Worm (Caenorhabditis elegans) whole organism, L4/young adult: ENCODE measurements around the gene ZK686.6.

Experiments used
- W03F9.2 ChIP-seq: fragments of 150-350 bp; optimal IDR thresholded peaks from 2 replicates; lab custom pipeline; 2014; ENCODE audit warnings: missing biosample characterization, missing genetic modification characterization
- dao-5 ChIP-seq: sonication (generic microtip); optimal IDR thresholded peaks from 2 replicates; lab custom pipeline; 2016; ENCODE audit warnings: missing genotype, missing genetic modification characterization, moderate library complexity, missing compliant biosample characterization
- him-1 ChIP-seq: sonication (generic microtip); optimal IDR thresholded peaks from 2 replicates; lab custom pipeline; 2016; ENCODE audit warnings: missing genotype, missing genetic modification reagents, missing genetic modification characterization, missing compliant biosample characterization

DNA sequence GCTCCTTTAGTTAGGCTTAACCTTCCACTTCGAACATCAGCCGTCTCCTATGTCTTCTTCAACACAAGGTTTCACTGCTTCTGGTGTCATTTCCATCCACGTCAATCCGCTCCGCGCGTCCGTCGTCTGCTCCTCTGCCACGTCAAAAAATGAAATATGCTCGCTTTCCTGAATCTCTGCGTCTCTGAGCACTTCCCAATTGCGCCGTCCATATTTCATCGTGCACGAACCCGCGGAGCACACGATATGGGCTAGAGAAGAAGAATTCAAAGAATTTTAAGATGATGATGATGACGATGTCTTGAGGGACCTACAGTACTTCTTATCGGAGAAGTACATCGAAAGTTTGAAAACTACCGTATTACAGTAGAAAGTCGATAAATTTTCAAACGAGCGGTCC, 20.2 kb upstream of the ZK686.6 start:
- no peak for TF ChIP-seq him-1 (tag; lab: Kevin White, UChicago)
- no peak for TF ChIP-seq dao-5 (tag; lab: Kevin White, UChicago)
- no peak for TF ChIP-seq W03F9.2 (tag; lab: Kevin White, UChicago)
